Worm (Caenorhabditis elegans) whole organism, young adult: ENCODE measurements around the gene prx-6.

ENCODE experiments used
- B0019.2 ChIP-seq: fragments of 200-800 bp; sonication (Bioruptor generic); conservative IDR thresholded peaks from 2 replicates; pipeline ENCODE4 v1.3.6; 2022; ENCODE audit warnings: missing genetic modification reagents, missing genetic modification characterization, missing compliant biosample characterization
- B0261.1 ChIP-seq: sonication (generic microtip); optimal IDR thresholded peaks from 2 replicates; lab custom pipeline; 2016; ENCODE audit warnings: mild to moderate bottlenecking, missing genetic modification characterization, moderate library complexity, missing compliant biosample characterization
- C06A6.2 ChIP-seq: fragments of 200-800 bp; sonication (Bioruptor generic); conservative IDR thresholded peaks from 2 replicates; pipeline ENCODE4 v1.3.6; 2022; ENCODE audit warnings: missing genetic modification characterization, missing compliant biosample characterization
- C17E4.6 ChIP-seq: fragments of 200-800 bp; sonication (Bioruptor generic); IDR thresholded peaks from 2 replicates; pipeline ENCODE4 v1.3.6; 2022; ENCODE audit warnings: missing genetic modification reagents, missing genetic modification characterization, missing compliant biosample characterization
- F10E7.11 ChIP-seq: sonication (generic microtip); optimal IDR thresholded peaks from 2 replicates; lab custom pipeline; 2017; ENCODE audit warnings: mild to moderate bottlenecking, missing genetic modification characterization, moderate library complexity, missing compliant biosample characterization
- F22D6.2 ChIP-seq: sonication (generic microtip); optimal IDR thresholded peaks from 2 replicates; lab custom pipeline; 2016; ENCODE audit warnings: mild to moderate bottlenecking, missing genetic modification characterization, missing compliant biosample characterization
- F39B2.1 ChIP-seq: fragments of 200-800 bp; sonication (Bioruptor generic); IDR thresholded peaks from 2 replicates; pipeline ENCODE4 v1.3.6; 2022; ENCODE audit warnings: missing genetic modification reagents, missing genetic modification characterization, missing compliant biosample characterization
- F57C9.4 ChIP-seq: sonication (generic microtip); optimal IDR thresholded peaks from 2 replicates; lab custom pipeline; 2017; ENCODE audit warnings: mild to moderate bottlenecking, missing genetic modification characterization, missing compliant biosample characterization
- T07F8.4 ChIP-seq: sonication (generic microtip); optimal IDR thresholded peaks from 2 replicates; lab custom pipeline; 2016; ENCODE audit warnings: mild to moderate bottlenecking, missing genetic modification characterization, moderate library complexity, missing compliant biosample characterization
- Y95B8A.8 ChIP-seq: fragments of 200-800 bp; sonication (Bioruptor generic); IDR thresholded peaks from 2 replicates; pipeline ENCODE4 v1.3.6; 2022; ENCODE audit warnings: missing genetic modification reagents, missing genetic modification characterization, missing compliant biosample characterization
- ZK185.1 ChIP-seq: sonication (generic microtip); optimal IDR thresholded peaks from 2 replicates; lab custom pipeline; 2016; ENCODE audit warnings: mild to moderate bottlenecking, missing genetic modification characterization, missing compliant biosample characterization; ENCODE audit not compliant: poor library complexity, severe bottlenecking
- bed-1 ChIP-seq: fragments of 200-800 bp; sonication (Bioruptor generic); IDR thresholded peaks from 2 replicates; pipeline ENCODE4 v1.3.6; 2022; ENCODE audit warnings: missing genetic modification reagents, missing genetic modification characterization, missing compliant biosample characterization
- bed-2 ChIP-seq: fragments of 200-800 bp; sonication (Bioruptor generic); IDR thresholded peaks from 2 replicates; pipeline ENCODE4 v1.3.6; 2022; ENCODE audit warnings: missing genetic modification reagents, missing genetic modification characterization, missing compliant biosample characterization
- cebp-1 ChIP-seq, 2 experiments: fragments of 200-800 bp in 1 of 2; sonication (Bioruptor generic) in 1 of 2; sonication (generic microtip) in 1 of 2; IDR thresholded peaks in 1 of 2; optimal IDR thresholded peaks in 1 of 2; 2 replicates each; pipeline versions ENCODE4 v1.3.6 to Lab custom; 2017 to 2022; ENCODE audit warnings: missing compliant biosample characterization in 2 of 2, missing genetic modification characterization in 2 of 2, mild to moderate bottlenecking in 1 of 2, missing genetic modification reagents in 1 of 2, moderate library complexity in 1 of 2
- ceh-58 ChIP-seq: fragments of 200-800 bp; sonication (Bioruptor generic); IDR thresholded peaks from 2 replicates; pipeline ENCODE4 v1.3.6; 2022; ENCODE audit warnings: missing genetic modification characterization, missing compliant biosample characterization
- ceh-79 ChIP-seq: sonication (generic microtip); optimal IDR thresholded peaks from 2 replicates; lab custom pipeline; 2017; ENCODE audit warnings: mild to moderate bottlenecking, missing genetic modification characterization, missing compliant biosample characterization
- ceh-91 ChIP-seq: fragments of 200-800 bp; sonication (Bioruptor generic); IDR thresholded peaks from 2 replicates; pipeline ENCODE4 v1.3.6; 2022; ENCODE audit warnings: missing genetic modification reagents, missing genetic modification characterization, missing compliant biosample characterization
- chd-7 ChIP-seq: sonication (generic microtip); optimal IDR thresholded peaks from 2 replicates; lab custom pipeline; 2016; ENCODE audit warnings: mild to moderate bottlenecking, missing genetic modification characterization, moderate library complexity, missing compliant biosample characterization
- dpff-1 ChIP-seq: sonication (generic microtip); optimal IDR thresholded peaks from 2 replicates; lab custom pipeline; 2017; ENCODE audit warnings: mild to moderate bottlenecking, missing genetic modification characterization, missing compliant biosample characterization
- dpl-1 ChIP-seq: fragments of 150-350 bp; optimal IDR thresholded peaks from 2 replicates; lab custom pipeline; 2014; ENCODE audit warnings: missing biosample characterization, missing genetic modification reagents, missing genetic modification characterization
- egl-44 ChIP-seq: fragments of 200-800 bp; sonication (Bioruptor generic); IDR thresholded peaks from 2 replicates; pipeline ENCODE4 v1.3.6; 2022; ENCODE audit warnings: missing genetic modification reagents, missing genetic modification characterization, missing compliant biosample characterization
- ekl-4 ChIP-seq: fragments of 200-800 bp; sonication (Bioruptor generic); IDR thresholded peaks from 2 replicates; pipeline ENCODE4 v1.3.6; 2022; ENCODE audit warnings: missing genetic modification reagents, missing genetic modification characterization, missing compliant biosample characterization
- fkh-3 ChIP-seq: sonication (generic microtip); optimal IDR thresholded peaks from 2 replicates; lab custom pipeline; 2016; ENCODE audit warnings: mild to moderate bottlenecking, missing genetic modification characterization, missing compliant biosample characterization
- him-1 ChIP-seq: sonication (generic microtip); optimal IDR thresholded peaks from 2 replicates; lab custom pipeline; 2016; ENCODE audit warnings: missing genotype, missing genetic modification reagents, missing genetic modification characterization, missing compliant biosample characterization
- hlh-12 ChIP-seq: sonication (generic microtip); optimal IDR thresholded peaks from 2 replicates; lab custom pipeline; 2016; ENCODE audit warnings: missing genetic modification characterization, missing compliant biosample characterization
- hlh-26 ChIP-seq: fragments of 200-800 bp; sonication (Bioruptor generic); conservative IDR thresholded peaks from 2 replicates; pipeline ENCODE4 v1.3.6; 2022; ENCODE audit warnings: missing genetic modification reagents, missing genetic modification characterization, missing compliant biosample characterization
- hmg-1.2 ChIP-seq: fragments of 200-800 bp; sonication (Bioruptor generic); IDR thresholded peaks from 2 replicates; pipeline ENCODE4 v1.3.6; 2022; ENCODE audit warnings: missing genetic modification reagents, missing genetic modification characterization, missing compliant biosample characterization
- hmg-20 ChIP-seq: fragments of 200-800 bp; sonication (Bioruptor generic); IDR thresholded peaks from 2 replicates; pipeline ENCODE4 v1.3.6; 2022; ENCODE audit warnings: missing genetic modification reagents, missing genetic modification characterization, missing compliant biosample characterization
- let-607 ChIP-seq, 2 experiments: fragments of 200-800 bp in 1 of 2; sonication (Bioruptor generic) in 1 of 2; sonication (generic microtip) in 1 of 2; optimal IDR thresholded peaks; 2 replicates each; lab custom pipeline; 2016 to 2018; ENCODE audit warnings: mild to moderate bottlenecking in 2 of 2, missing compliant biosample characterization in 2 of 2, missing genetic modification characterization in 2 of 2, moderate library complexity in 2 of 2, missing genotype in 1 of 2
- lin-35 ChIP-seq, 3 experiments: fragments of 150-350 bp in 2 of 3; sonication (generic microtip) in 1 of 3; optimal IDR thresholded peaks; 2 replicates each; lab custom pipeline; 2014 to 2018; ENCODE audit warnings: missing biosample characterization in 3 of 3, missing genetic modification characterization in 3 of 3, missing genetic modification reagents in 3 of 3
- lin-54 ChIP-seq: fragments of 200-800 bp; sonication (Bioruptor generic); optimal IDR thresholded peaks from 2 replicates; lab custom pipeline; 2018; ENCODE audit warnings: mild to moderate bottlenecking, missing genetic modification characterization, missing compliant biosample characterization
- lir-1 ChIP-seq: fragments of 200-800 bp; sonication (Bioruptor generic); conservative IDR thresholded peaks from 2 replicates; pipeline ENCODE4 v1.3.6; 2022; ENCODE audit warnings: missing genetic modification reagents, missing genetic modification characterization, missing compliant biosample characterization
- lsl-1 ChIP-seq: fragments of 200-800 bp; sonication (Bioruptor generic); optimal IDR thresholded peaks from 2 replicates; lab custom pipeline; 2018; ENCODE audit warnings: mild to moderate bottlenecking, missing genetic modification characterization, moderate library complexity, missing compliant biosample characterization
- madf-10 ChIP-seq: sonication (generic microtip); optimal IDR thresholded peaks from 2 replicates; lab custom pipeline; 2016; ENCODE audit warnings: mild to moderate bottlenecking, missing genetic modification characterization, missing compliant biosample characterization
- madf-3 ChIP-seq: fragments of 200-800 bp; sonication (Bioruptor generic); IDR thresholded peaks from 2 replicates; pipeline ENCODE4 v1.3.6; 2022; ENCODE audit warnings: missing genetic modification reagents, missing genetic modification characterization, missing compliant biosample characterization
- mel-28 ChIP-seq: sonication (generic microtip); optimal IDR thresholded peaks from 2 replicates; lab custom pipeline; 2016; ENCODE audit warnings: borderline replicate concordance, mild to moderate bottlenecking, missing genetic modification characterization, missing compliant biosample characterization
- nhr-80 ChIP-seq: sonication (generic microtip); optimal IDR thresholded peaks from 2 replicates; lab custom pipeline; 2016; ENCODE audit warnings: missing genetic modification characterization, missing compliant biosample characterization
- pbrm-1 ChIP-seq: fragments of 200-800 bp; sonication (Bioruptor generic); IDR thresholded peaks from 2 replicates; pipeline ENCODE4 v1.3.6; 2022; ENCODE audit warnings: missing genetic modification reagents, missing genetic modification characterization, missing compliant biosample characterization
- rcor-1 ChIP-seq: fragments of 200-800 bp; sonication (Bioruptor generic); IDR thresholded peaks from 2 replicates; pipeline ENCODE4 v1.3.6; 2022; ENCODE audit warnings: missing genetic modification reagents, missing genetic modification characterization, missing compliant biosample characterization
- repo-1 ChIP-seq: sonication (generic microtip); optimal IDR thresholded peaks from 2 replicates; lab custom pipeline; 2017; ENCODE audit warnings: mild to moderate bottlenecking, missing genetic modification characterization, missing compliant biosample characterization
- rpc-1 ChIP-seq, 2 experiments: fragments of 150-350 bp in 1 of 2; sonication (generic microtip) in 1 of 2; optimal IDR thresholded peaks; 2 replicates each; lab custom pipeline; 2014 to 2018; ENCODE audit warnings: missing biosample characterization in 1 of 2, missing genetic modification characterization in 1 of 2, missing genetic modification reagents in 1 of 2, missing genotype in 1 of 2
- somi-1 ChIP-seq: fragments of 200-800 bp; sonication (Bioruptor generic); optimal IDR thresholded peaks from 2 replicates; lab custom pipeline; 2018; ENCODE audit warnings: mild to moderate bottlenecking, missing genetic modification characterization, missing compliant biosample characterization
- tbp1 ChIP-seq: fragments of 200-800 bp; sonication (Bioruptor generic); optimal IDR thresholded peaks from 2 replicates; lab custom pipeline; 2018; ENCODE audit warnings: mild to moderate bottlenecking, missing genetic modification characterization, missing compliant biosample characterization
- tbx-9 ChIP-seq: sonication (generic microtip); optimal IDR thresholded peaks from 2 replicates; lab custom pipeline; 2016; ENCODE audit warnings: borderline replicate concordance, missing genetic modification characterization, inconsistent platforms, missing compliant biosample characterization
- xnd-1 ChIP-seq: sonication (generic microtip); optimal IDR thresholded peaks from 2 replicates; lab custom pipeline; 2016; ENCODE audit warnings: missing genotype, missing genetic modification reagents, missing genetic modification characterization, missing compliant biosample characterization
- ztf-22 ChIP-seq: fragments of 200-800 bp; sonication (Bioruptor generic); optimal IDR thresholded peaks from 2 replicates; lab custom pipeline; 2018; ENCODE audit warnings: mild to moderate bottlenecking, missing genetic modification characterization, moderate library complexity, missing compliant biosample characterization
- ztf-26 ChIP-seq: sonication (generic microtip); optimal IDR thresholded peaks from 2 replicates; lab custom pipeline; 2017; ENCODE audit warnings: missing genetic modification characterization, missing compliant biosample characterization

Gene prx-6

DNA sequence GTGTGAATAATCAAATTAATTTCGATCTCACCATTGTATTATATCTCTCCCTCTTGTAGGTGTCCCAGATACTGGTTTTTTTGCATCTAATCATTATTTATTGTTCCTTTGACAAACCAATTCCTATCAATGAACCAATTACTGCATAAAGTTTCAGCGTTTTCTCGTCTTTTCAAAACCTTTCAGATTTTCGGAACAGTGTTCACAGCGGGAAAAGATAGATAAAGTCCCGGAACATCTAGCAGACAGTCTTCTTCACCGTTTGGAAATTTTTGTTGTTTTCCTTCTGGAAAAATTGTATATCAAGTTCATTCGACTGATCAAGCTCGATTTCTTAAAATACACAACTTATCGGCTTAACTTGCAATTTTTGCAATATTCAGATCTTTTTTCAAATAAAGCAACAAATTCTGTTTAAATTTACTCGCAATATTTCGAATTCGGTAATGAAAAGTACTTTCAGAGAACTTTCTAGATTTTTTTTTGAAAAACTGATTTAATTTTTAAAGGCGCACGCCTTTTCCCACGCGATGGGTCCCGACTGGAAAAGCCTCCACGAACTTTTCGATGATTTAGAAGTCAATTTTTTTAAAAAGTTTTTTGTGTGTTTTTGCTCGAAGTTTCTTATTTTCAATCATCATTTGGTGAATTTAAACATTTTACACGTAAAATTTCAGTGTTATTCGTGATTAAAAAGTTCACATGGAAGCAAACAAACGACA, 35.6 kb upstream of the prx-6 start, which contains the start of gene pgl-3 (continued):
- TF ChIP-seq let-607 (tag; optimal IDR thresholded peaks at IDR 0.05; lab: Kevin White, UChicago), result no peak
- TF ChIP-seq repo-1 (tag; lab: Kevin White, UChicago), result no peak
- peak; percentile 77; the same call in 1 of the 2 replicates for TF ChIP-seq madf-3 (GFP tag; lab: Robert Waterston, UW)
- TF ChIP-seq lir-1 (GFP tag; lab: Robert Waterston, UW), result no peak
- no peak for TF ChIP-seq ztf-22 (GFP tag; lab: Kevin White, UChicago)
- TF ChIP-seq Y95B8A.8 (GFP tag; lab: Robert Waterston, UW), result peak; percentile 90; the same call in 1 of the 2 replicates
- TF ChIP-seq somi-1 (GFP tag; lab: Kevin White, UChicago), result no peak
- no peak for TF ChIP-seq hlh-12
- TF ChIP-seq dpff-1 (tag; lab: Kevin White, UChicago), result no peak
- no peak for TF ChIP-seq ceh-79 (tag; lab: Kevin White, UChicago)
- TF ChIP-seq nhr-80 (tag; lab: Kevin White, UChicago), result no peak
- TF ChIP-seq F22D6.2 (tag; lab: Kevin White, UChicago), result no peak
- TF ChIP-seq dpl-1 (GFP tag; lab: Kevin White, UChicago), result peak; percentile 22
- no peak for TF ChIP-seq ceh-58 (GFP tag; lab: Robert Waterston, UW)
- no peak; the same call in 1 of the 2 replicates for TF ChIP-seq rcor-1 (GFP tag; lab: Robert Waterston, UW)
- TF ChIP-seq bed-1 (GFP tag; lab: Robert Waterston, UW), result no peak
- TF ChIP-seq ztf-26, result no peak
- TF ChIP-seq chd-7, result no peak
- TF ChIP-seq xnd-1 (tag; lab: Kevin White, UChicago), result peak; percentile 42
- no peak for TF ChIP-seq pbrm-1 (GFP tag; lab: Robert Waterston, UW)
- no peak for TF ChIP-seq ekl-4
- 0 out of 2 replicates have a peak, but pooled peaks have one; percentile 8 for TF ChIP-seq B0019.2
- TF ChIP-seq F10E7.11, result no peak
- TF ChIP-seq ceh-91 (GFP tag; lab: Robert Waterston, UW), result peak; percentile 45; the same call in 1 of the 2 replicates
- TF ChIP-seq him-1, result peak; percentile 46
- no peak for TF ChIP-seq T07F8.4 (tag; lab: Kevin White, UChicago)
- no peak for TF ChIP-seq fkh-3 (tag; lab: Kevin White, UChicago)
- peak; percentile 13 for TF ChIP-seq tbp1 (GFP tag; lab: Kevin White, UChicago)
- TF ChIP-seq hmg-20, result no peak
- no peak for TF ChIP-seq F57C9.4
- TF ChIP-seq madf-10, result no peak
- TF ChIP-seq mel-28 (tag; lab: Kevin White, UChicago), result no peak
- TF ChIP-seq hmg-1.2 (GFP tag; lab: Robert Waterston, UW), result peak; percentile 34
- TF ChIP-seq lin-35 (GFP tag; optimal IDR thresholded peaks at IDR 0.05; lab: Kevin White, UChicago), result no peak
- TF ChIP-seq C06A6.2 (GFP tag; lab: Robert Waterston, UW), result no peak
- peak; percentile 73 for TF ChIP-seq F39B2.1 (GFP tag; lab: Robert Waterston, UW)
- TF ChIP-seq hlh-26, result no peak
- no peak for TF ChIP-seq B0261.1 (tag; lab: Kevin White, UChicago)
- TF ChIP-seq tbx-9, result no peak
- 0 out of 2 replicates have a peak, but pooled peaks have one; percentile 54 for TF ChIP-seq egl-44 (GFP tag; lab: Robert Waterston, UW)
- TF ChIP-seq rpc-1 (optimal IDR thresholded peaks at IDR 0.05; lab: Kevin White, UChicago), result no peak
- no peak for TF ChIP-seq rpc-1 (tag; optimal IDR thresholded peaks at IDR 0.05; lab: Kevin White, UChicago)
- TF ChIP-seq bed-2 (GFP tag; lab: Robert Waterston, UW), result no peak
- peak; percentile 52 for TF ChIP-seq lin-54 (GFP tag; lab: Kevin White, UChicago)
- peak; percentile 72 for TF ChIP-seq C17E4.6
- TF ChIP-seq lsl-1 (GFP tag; lab: Kevin White, UChicago), result peak; percentile 41
- TF ChIP-seq cebp-1 (GFP tag; IDR thresholded peaks at IDR 0.05; lab: Robert Waterston, UW), result no peak
- peak; percentile 31 for TF ChIP-seq cebp-1 (tag; optimal IDR thresholded peaks at IDR 0.05; lab: Kevin White, UChicago)
- TF ChIP-seq ZK185.1, result no peak
